Worm (Caenorhabditis elegans) whole organism, early embryonic: ENCODE results near the gene T22F3.11.

ENCODE experiments used
- B0310.2 ChIP-seq: sonication (generic microtip); optimal IDR thresholded peaks from 2 replicates; lab custom pipeline; 2016; ENCODE audit warnings: mild to moderate bottlenecking, missing genetic modification characterization, missing compliant biosample characterization
- F13C5.2 ChIP-seq: sonication (generic microtip); optimal IDR thresholded peaks from 2 replicates; lab custom pipeline; 2017; ENCODE audit warnings: mild to moderate bottlenecking, missing genetic modification characterization, inconsistent platforms, missing compliant biosample characterization
- aly-1 ChIP-seq: sonication (generic microtip); optimal IDR thresholded peaks from 2 replicates; lab custom pipeline; 2016; ENCODE audit warnings: missing genetic modification characterization, missing compliant biosample characterization
- ama-1 ChIP-seq: fragments of 150-350 bp; optimal IDR thresholded peaks from 2 replicates; lab custom pipeline; 2014
- ceh-13 ChIP-seq: fragments of 200-800 bp; sonication (Bioruptor generic); optimal IDR thresholded peaks from 2 replicates; lab custom pipeline; 2018; ENCODE audit warnings: mild to moderate bottlenecking, missing genetic modification characterization, missing compliant biosample characterization
- ceh-36 ChIP-seq: sonication (generic microtip); optimal IDR thresholded peaks from 2 replicates; lab custom pipeline; 2016; ENCODE audit warnings: missing genetic modification characterization, inconsistent platforms, missing compliant biosample characterization
- ets-7 ChIP-seq: sonication (generic microtip); optimal IDR thresholded peaks from 2 replicates; lab custom pipeline; 2016; ENCODE audit warnings: missing genotype, missing genetic modification characterization, missing compliant biosample characterization
- flt-1 ChIP-seq: fragments of 200-800 bp; sonication (Bioruptor generic); IDR thresholded peaks from 2 replicates; pipeline ENCODE4 v1.3.6; 2022; ENCODE audit warnings: missing genetic modification characterization, missing compliant biosample characterization
- hmbx-1 ChIP-seq: sonication (generic microtip); optimal IDR thresholded peaks from 2 replicates; lab custom pipeline; 2016; ENCODE audit warnings: mild to moderate bottlenecking, missing genetic modification characterization, missing compliant biosample characterization
- hmg-4 ChIP-seq: fragments of 200-800 bp; sonication (Bioruptor generic); optimal IDR thresholded peaks from 2 replicates; lab custom pipeline; 2018; ENCODE audit warnings: mild to moderate bottlenecking, missing genetic modification characterization, missing compliant biosample characterization
- hnd-1 ChIP-seq: sonication (generic microtip); optimal IDR thresholded peaks from 2 replicates; lab custom pipeline; 2016; ENCODE audit warnings: missing genetic modification characterization, missing compliant biosample characterization
- pes-1 ChIP-seq: fragments of 200-800 bp; sonication (Bioruptor generic); IDR thresholded peaks from 2 replicates; pipeline ENCODE4 v1.3.6; 2022; ENCODE audit warnings: missing genetic modification reagents, missing genetic modification characterization, missing compliant biosample characterization
- scrt-1 ChIP-seq: fragments of 200-800 bp; sonication (Bioruptor generic); IDR thresholded peaks from 2 replicates; pipeline ENCODE4 v1.3.6; 2022; ENCODE audit warnings: missing genetic modification characterization, missing compliant biosample characterization
- sea-1 ChIP-seq: fragments of 200-800 bp; sonication (Bioruptor generic); conservative IDR thresholded peaks from 2 replicates; pipeline ENCODE4 v1.3.6; 2022; ENCODE audit warnings: missing genetic modification characterization, missing compliant biosample characterization
- tbx-11 ChIP-seq: fragments of 200-800 bp; sonication (Bioruptor generic); IDR thresholded peaks from 2 replicates; pipeline ENCODE4 v1.3.6; 2022; ENCODE audit warnings: missing genetic modification characterization, missing compliant biosample characterization
- tbx-37 ChIP-seq: fragments of 200-800 bp; sonication (Bioruptor generic); conservative IDR thresholded peaks from 2 replicates; pipeline ENCODE4 v1.3.6; 2022; ENCODE audit warnings: missing genetic modification reagents, missing genetic modification characterization, missing compliant biosample characterization
- tra-4 ChIP-seq: sonication (generic microtip); optimal IDR thresholded peaks from 2 replicates; lab custom pipeline; 2017; ENCODE audit warnings: missing genetic modification characterization, missing compliant biosample characterization

The T22F3.11 gene

DNA sequence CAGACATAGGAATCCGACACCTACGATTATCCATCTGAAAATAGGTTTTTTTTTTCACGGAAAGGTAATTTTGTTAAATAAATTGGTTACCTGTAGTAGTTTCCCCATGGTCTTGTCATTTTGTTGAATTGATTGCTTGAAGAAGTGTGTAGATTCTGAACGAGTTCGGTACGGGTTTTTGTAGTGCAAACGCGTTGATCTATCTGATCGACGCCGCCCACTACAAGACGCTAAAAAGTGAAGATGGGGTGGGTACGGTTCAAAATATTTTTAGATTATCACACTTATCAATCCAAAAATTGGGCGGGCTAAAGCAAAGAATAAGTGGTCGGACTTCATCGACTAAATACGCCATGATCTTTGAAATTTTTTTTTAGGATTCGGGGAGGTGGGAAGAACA, at the start of gene T22F3.11:
Gene T22F3.11 (minus strand): TSS at position 157 of the 400 bp plus-strand sequence.
- TF ChIP-seq aly-1 (tag; lab: Kevin White, UChicago): no peak
- no peak for TF ChIP-seq sea-1 (GFP tag; lab: Robert Waterston, UW)
- no peak for TF ChIP-seq hmbx-1 (tag; lab: Kevin White, UChicago)
- TF ChIP-seq pes-1 (GFP tag; lab: Robert Waterston, UW): no peak
- no peak for TF ChIP-seq ets-7 (tag; lab: Kevin White, UChicago)
- TF ChIP-seq ceh-36: no peak
- no peak for TF ChIP-seq tra-4 (tag; lab: Kevin White, UChicago)
- TF ChIP-seq ceh-13 (GFP tag; lab: Kevin White, UChicago): no peak
- TF ChIP-seq tbx-11 (GFP tag; lab: Robert Waterston, UW): no peak
- no peak for TF ChIP-seq B0310.2 (tag; lab: Kevin White, UChicago)
- no peak for TF ChIP-seq hnd-1 (tag; lab: Kevin White, UChicago)
- no peak for TF ChIP-seq tbx-37 (GFP tag; lab: Robert Waterston, UW)
- TF ChIP-seq ama-1 (lab: Kevin White, UChicago): no peak

DNA sequence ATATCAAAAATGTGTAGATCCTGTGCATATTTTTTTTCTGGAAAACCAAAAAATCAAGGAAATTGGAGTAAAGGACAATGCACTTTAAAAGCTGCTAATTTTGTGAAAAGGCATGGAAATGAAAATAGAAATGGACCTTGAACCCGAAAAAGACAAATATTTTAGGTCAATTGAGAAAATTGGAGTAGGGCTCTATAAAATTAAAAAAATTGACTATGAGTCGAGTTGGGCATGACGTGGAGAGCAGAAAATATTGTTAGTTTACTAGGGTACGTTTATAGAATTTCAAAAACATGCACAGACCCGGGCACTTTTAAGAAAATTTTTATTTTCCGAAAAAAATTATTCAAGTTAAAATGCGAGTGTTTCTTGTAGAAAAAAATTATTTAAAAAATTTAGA, 45.1 kb upstream of the T22F3.11 start, which contains the start of gene acr-23:
Gene acr-23 (minus strand): TSS at position 101 of the 400 bp plus-strand sequence.
- TF ChIP-seq ama-1 (lab: Kevin White, UChicago) (no peak), tbx-11 (GFP tag; lab: Robert Waterston, UW) (no peak), scrt-1 (no peak), ets-7 (tag; lab: Kevin White, UChicago) (no peak), ceh-36 (no peak), hnd-1 (tag; lab: Kevin White, UChicago) (no peak), sea-1 (GFP tag; lab: Robert Waterston, UW) (no peak), pes-1 (GFP tag; lab: Robert Waterston, UW) (no peak), tra-4 (tag; lab: Kevin White, UChicago) (no peak), F13C5.2 (tag; lab: Kevin White, UChicago) (no peak), hmg-4 (GFP tag; lab: Kevin White, UChicago) (no peak), B0310.2 (tag; lab: Kevin White, UChicago) (no peak), tbx-37 (GFP tag; lab: Robert Waterston, UW) (no peak)

DNA sequence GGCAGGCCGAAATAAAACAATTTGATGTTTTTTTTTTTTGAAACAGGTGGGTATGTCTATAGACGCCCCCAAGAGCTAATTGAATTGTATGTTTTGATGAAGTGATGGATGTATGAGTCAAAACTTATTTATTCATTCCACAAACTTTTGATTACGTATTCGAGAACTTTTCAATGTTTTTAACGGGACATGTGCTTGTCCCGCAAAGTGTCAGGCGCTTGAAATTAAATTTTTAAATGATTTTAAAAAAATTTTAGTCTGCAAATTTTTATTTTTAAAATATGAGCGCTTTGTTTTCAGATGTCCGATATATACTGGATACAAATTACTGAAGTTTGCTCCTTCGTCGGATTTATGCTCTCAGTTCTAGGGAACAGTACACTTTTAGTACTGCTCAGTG, 35.1 kb upstream of the T22F3.11 start, which contains the start of gene str-114:
Gene str-114 (plus strand): TSS at position 301 of the 400 bp plus-strand sequence.
- TF ChIP-seq ama-1 (lab: Kevin White, UChicago) (no peak), flt-1 (GFP tag; lab: Robert Waterston, UW) (no peak), aly-1 (tag; lab: Kevin White, UChicago) (no peak), hnd-1 (tag; lab: Kevin White, UChicago) (no peak), ets-7 (tag; lab: Kevin White, UChicago) (no peak), tra-4 (tag; lab: Kevin White, UChicago) (no peak), tbx-11 (GFP tag; lab: Robert Waterston, UW) (no peak), hmg-4 (GFP tag; lab: Kevin White, UChicago) (no peak), pes-1 (GFP tag; lab: Robert Waterston, UW) (no peak), scrt-1 (no peak), tbx-37 (GFP tag; lab: Robert Waterston, UW) (no peak), B0310.2 (tag; lab: Kevin White, UChicago) (no peak), F13C5.2 (tag; lab: Kevin White, UChicago) (no peak)

DNA sequence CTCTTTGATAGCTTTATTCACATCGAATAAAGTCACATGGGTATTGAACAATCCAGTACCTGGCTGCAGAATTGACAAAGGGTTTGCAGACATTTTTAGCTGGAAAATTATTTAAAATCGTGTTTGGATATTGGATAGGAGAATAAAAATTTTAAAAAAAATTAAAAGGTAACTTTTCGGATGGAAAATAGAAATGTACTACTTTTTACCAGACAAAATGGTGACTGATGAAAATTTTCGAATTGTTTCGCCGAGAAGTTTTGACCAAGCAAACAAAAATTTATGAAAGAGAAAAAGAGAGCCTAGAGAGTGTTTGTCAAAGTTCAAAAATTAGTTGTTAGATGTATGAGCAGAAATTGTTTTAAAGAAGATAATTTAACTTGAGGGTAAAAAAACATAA, 33.5 kb upstream of the T22F3.11 start, which contains the start of gene F59B1.10:
Gene F59B1.10 (minus strand): TSS at position 101 of the 400 bp plus-strand sequence.
- TF ChIP-seq aly-1 (tag; lab: Kevin White, UChicago): no peak

DNA sequence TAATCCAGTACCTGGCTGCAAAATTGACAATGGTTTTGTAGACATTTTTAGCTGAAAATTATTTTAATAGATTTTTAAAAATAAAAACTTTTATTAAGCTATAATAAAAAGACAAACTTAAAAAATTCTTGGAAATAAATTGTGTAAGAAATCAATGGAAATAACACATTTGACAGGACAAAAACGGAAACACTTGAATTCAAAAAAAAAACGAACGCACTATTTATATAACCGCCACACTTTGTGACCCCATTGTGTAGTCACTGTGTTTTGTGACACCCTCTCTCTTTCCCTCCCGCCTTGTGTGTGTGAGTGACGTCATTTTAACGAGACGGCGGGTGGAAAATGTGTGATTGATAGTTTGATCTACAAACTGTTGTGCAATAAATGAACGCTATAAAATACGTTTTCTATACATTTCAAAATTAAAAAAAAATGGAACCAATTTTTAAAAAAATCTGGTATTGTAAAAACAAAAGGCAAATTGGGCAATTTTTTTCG, 29.9 kb upstream of the T22F3.11 start, which contains the start of gene F59B1.8:
Gene F59B1.8 (minus strand): TSS at position 51 of the 501 bp plus-strand sequence.
- no peak for TF ChIP-seq ets-7 (tag; lab: Kevin White, UChicago)
- no peak for TF ChIP-seq tra-4 (tag; lab: Kevin White, UChicago)
- TF ChIP-seq tbx-37 (GFP tag; lab: Robert Waterston, UW): no peak
- no peak for TF ChIP-seq aly-1 (tag; lab: Kevin White, UChicago)
- TF ChIP-seq ama-1 (lab: Kevin White, UChicago): no peak
- TF ChIP-seq B0310.2 (tag; lab: Kevin White, UChicago): no peak
- no peak for TF ChIP-seq scrt-1
- no peak for TF ChIP-seq hmg-4 (GFP tag; lab: Kevin White, UChicago)
- TF ChIP-seq tbx-11 (GFP tag; lab: Robert Waterston, UW): no peak
- no peak for TF ChIP-seq F13C5.2 (tag; lab: Kevin White, UChicago)
- no peak for TF ChIP-seq hnd-1 (tag; lab: Kevin White, UChicago)
- no peak for TF ChIP-seq sea-1 (GFP tag; lab: Robert Waterston, UW)
- no peak for TF ChIP-seq hmbx-1 (tag; lab: Kevin White, UChicago)
- no peak for TF ChIP-seq pes-1 (GFP tag; lab: Robert Waterston, UW)
- no peak for TF ChIP-seq flt-1 (GFP tag; lab: Robert Waterston, UW)

DNA sequence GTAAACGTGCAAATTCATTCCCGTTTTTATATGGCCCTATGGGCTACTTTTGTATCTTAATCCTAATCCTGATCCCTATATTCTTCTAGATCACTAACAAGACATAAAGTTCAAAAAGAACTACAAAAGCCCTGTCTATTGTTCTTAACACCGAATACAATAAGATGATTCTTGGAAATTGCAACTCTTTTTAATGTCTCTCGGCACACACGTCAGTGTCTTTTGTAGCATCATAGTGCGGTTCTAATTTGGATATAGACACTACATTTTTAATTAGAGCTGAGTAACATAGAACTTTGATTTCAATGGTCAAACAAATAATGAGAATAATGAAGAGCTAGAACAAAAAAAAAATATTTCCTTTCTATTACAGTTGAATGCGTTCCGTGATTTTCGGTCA, 25.5 kb upstream of the T22F3.11 start:
- TF ChIP-seq sea-1 (GFP tag; lab: Robert Waterston, UW) (no peak), tra-4 (tag; lab: Kevin White, UChicago) (no peak), ceh-36 (no peak), hmg-4 (GFP tag; lab: Kevin White, UChicago) (no peak), aly-1 (tag; lab: Kevin White, UChicago) (no peak), hnd-1 (tag; lab: Kevin White, UChicago) (no peak), tbx-37 (GFP tag; lab: Robert Waterston, UW) (no peak), hmbx-1 (tag; lab: Kevin White, UChicago) (no peak), ama-1 (lab: Kevin White, UChicago) (no peak), pes-1 (GFP tag; lab: Robert Waterston, UW) (no peak), scrt-1 (no peak), F13C5.2 (tag; lab: Kevin White, UChicago) (no peak), ets-7 (tag; lab: Kevin White, UChicago) (no peak), B0310.2 (tag; lab: Kevin White, UChicago) (no peak), tbx-11 (GFP tag; lab: Robert Waterston, UW) (no peak), ceh-13 (GFP tag; lab: Kevin White, UChicago) (no peak), flt-1 (GFP tag; lab: Robert Waterston, UW) (no peak)
